Worm (Caenorhabditis elegans): ENCODE measurements around the gene K07F5.17.

Gene K07F5.17

ce11 chrIV:9872786-9873185 is 30.6 kb downstream of the K07F5.17 start (continued):
- TF ChIP-seq hlh-11 (tag; optimal IDR thresholded peaks at IDR 0.05) (peak; percentile 47), Y105C5A.15 (GFP tag; IDR thresholded peaks at IDR 0.05) (no peak), pha-4 (GFP tag; IDR thresholded peaks at IDR 0.05) (no peak), pha-4 (tag; optimal IDR thresholded peaks at IDR 0.05) (no peak), unc-39 (tag; optimal IDR thresholded peaks at IDR 0.05) (no peak), hlh-30 (tag; optimal IDR thresholded peaks at IDR 0.05; ENCODE audit: insufficient read depth) (peak; percentile 43), hif-1 (tag; optimal IDR thresholded peaks at IDR 0.05) (no peak), duxl-1 (tag; optimal IDR thresholded peaks at IDR 0.05; ENCODE audit: poor library complexity) (no peak), dmd-9 (GFP tag; IDR thresholded peaks at IDR 0.05) (no peak), unc-62 (GFP tag; optimal IDR thresholded peaks at IDR 0.05 in 1 of 2) (peak in 1 of 2 experiments; percentile 51), unc-62 (tag; optimal IDR thresholded peaks at IDR 0.05) (no peak), lin-15B (tag; optimal IDR thresholded peaks at IDR 0.05) (no peak), jun-1 (tag; optimal IDR thresholded peaks at IDR 0.05) (no peak), mep-1 (tag; optimal IDR thresholded peaks at IDR 0.05) (peak; percentile 30), saeg-2 (GFP tag; IDR thresholded peaks at IDR 0.05) (no peak), lin-39 (tag; optimal IDR thresholded peaks at IDR 0.05) (no peak), mes-2 (tag; optimal IDR thresholded peaks at IDR 0.05; ENCODE audit: poor library complexity, severe bottlenecking) (peak; percentile 9), mdl-1 (tag; optimal IDR thresholded peaks at IDR 0.05) (peak in 1 of 2 experiments; percentile 44), mxl-2 (GFP tag; conservative IDR thresholded peaks at IDR 0.05) (no peak), madf-5 (GFP tag; IDR thresholded peaks at IDR 0.05) (no peak), skn-1 (tag; optimal IDR thresholded peaks at IDR 0.05) (no peak), dmd-6 (GFP tag; IDR thresholded peaks at IDR 0.05) (peak; percentile 46; the same call in 1 of the 2 replicates)

- TF ChIP-seq madf-9 (GFP tag; conservative IDR thresholded peaks at IDR 0.05) (no peak), nhr-237 (tag; optimal IDR thresholded peaks at IDR 0.05) (no peak), pha-4 (GFP tag; IDR thresholded peaks at IDR 0.05) (no peak), pha-4 (tag; optimal IDR thresholded peaks at IDR 0.05) (no peak), lir-3 (tag; optimal IDR thresholded peaks at IDR 0.05) (no peak), spr-3 (GFP tag; optimal IDR thresholded peaks at IDR 0.05) (no peak), mes-2 (tag; optimal IDR thresholded peaks at IDR 0.05; ENCODE audit: poor library complexity, severe bottlenecking) (peak; percentile 37), ceh-62 (tag; optimal IDR thresholded peaks at IDR 0.05) (no peak), attf-4 (tag; optimal IDR thresholded peaks at IDR 0.05) (no peak), fos-1 (tag; optimal IDR thresholded peaks at IDR 0.05) (no peak), lin-39 (tag; optimal IDR thresholded peaks at IDR 0.05) (no peak), zag-1 (tag; optimal IDR thresholded peaks at IDR 0.05) (no peak), hlh-30 (tag; optimal IDR thresholded peaks at IDR 0.05; ENCODE audit: insufficient read depth) (peak; percentile 84), dpl-1 (GFP tag; optimal IDR thresholded peaks at IDR 0.05) (peak; percentile 12), dmd-9 (GFP tag; IDR thresholded peaks at IDR 0.05) (no peak), lin-38 (GFP tag; IDR thresholded peaks at IDR 0.05) (no peak), php-3 (GFP tag; IDR thresholded peaks at IDR 0.05) (no peak), mdl-1 (tag; optimal IDR thresholded peaks at IDR 0.05) (peak; percentile 26 to 55), F26F4.8 (GFP tag; conservative IDR thresholded peaks at IDR 0.05) (no peak), zfp-3 (GFP tag; conservative IDR thresholded peaks at IDR 0.05) (no peak), snpc-4 (tag; optimal IDR thresholded peaks at IDR 0.05) (no peak), lsy-2 (tag; optimal IDR thresholded peaks at IDR 0.05) (peak in 1 of 2 experiments; percentile 46), ZK546.5 (tag; optimal IDR thresholded peaks at IDR 0.05) (no peak), nhr-6 (tag; optimal IDR thresholded peaks at IDR 0.05) (peak; percentile 15), nhr-102 (tag; optimal IDR thresholded peaks at IDR 0.05) (no peak), R02D3.7 (tag; optimal IDR thresholded peaks at IDR 0.05) (no peak), spr-1 (tag; optimal IDR thresholded peaks at IDR 0.05) (no peak), nhr-42 (GFP tag; IDR thresholded peaks at IDR 0.05) (no peak), nhr-28 (tag; optimal IDR thresholded peaks at IDR 0.05) (peak; percentile 39), F44E2.7 (GFP tag; IDR thresholded peaks at IDR 0.05) (no peak), daf-19 (GFP tag; conservative IDR thresholded peaks at IDR 0.05) (no peak), T20F7.1 (GFP tag; optimal IDR thresholded peaks at IDR 0.05) (peak; percentile 26), D1046.2 (GFP tag; IDR thresholded peaks at IDR 0.05) (no peak), mep-1 (tag; optimal IDR thresholded peaks at IDR 0.05) (peak; percentile 66), dmd-6 (GFP tag; IDR thresholded peaks at IDR 0.05) (peak; percentile 61), unc-130 (GFP tag; optimal IDR thresholded peaks at IDR 0.05) (no peak), daf-8 (GFP tag; IDR thresholded peaks at IDR 0.05) (no peak)
Observed at ce11 chrIV:9873837-9874236, 31.7 kb downstream of the K07F5.17 start.

All from whole organism, L4 larva.